Fruit fly (Drosophila melanogaster): ENCODE data around the gene CG32365.

dm6 chr3L:7870388-7870740 lies 1.5 kb downstream of the CG32365 start:
- TF ChIP-seq Hr39 (GFP tag; optimal IDR thresholded peaks at IDR 0.05) = no peak
- no peak for TF ChIP-seq salr (GFP tag; optimal IDR thresholded peaks at IDR 0.05)
- TF ChIP-seq fd59A (GFP tag; optimal IDR thresholded peaks at IDR 0.05) = no peak
- TF ChIP-seq CG8319 (GFP tag; optimal IDR thresholded peaks at IDR 0.05) = no peak
- TF ChIP-seq CG6163 (GFP tag; IDR thresholded peaks at IDR 0.05) = no peak
